Worm (Caenorhabditis elegans) whole organism, L2 larva: ENCODE results near the gene C10B5.3.

ENCODE experiments used
- lin-13 ChIP-seq: fragments of 150-350 bp; optimal IDR thresholded peaks from 2 replicates; lab custom pipeline; 2014; ENCODE audit warnings: missing biosample characterization, missing genetic modification reagents, missing genetic modification characterization
- nhr-12 ChIP-seq: fragments of 150-350 bp; optimal IDR thresholded peaks from 2 replicates; lab custom pipeline; 2014; ENCODE audit warnings: missing biosample characterization, missing genetic modification characterization
- unc-39 ChIP-seq: fragments of 150-350 bp; optimal IDR thresholded peaks from 2 replicates; lab custom pipeline; 2014; ENCODE audit warnings: missing biosample characterization, missing genetic modification characterization
- unc-55 ChIP-seq: fragments of 150-350 bp; sonication (generic microtip); optimal IDR thresholded peaks from 3 replicates; lab custom pipeline; 2014; ENCODE audit warnings: missing biosample characterization, missing genetic modification reagents, missing genetic modification characterization
- ztf-4 ChIP-seq: fragments of 150-350 bp; optimal IDR thresholded peaks from 2 replicates; lab custom pipeline; 2014; ENCODE audit warnings: missing biosample characterization, missing genetic modification characterization

DNA sequence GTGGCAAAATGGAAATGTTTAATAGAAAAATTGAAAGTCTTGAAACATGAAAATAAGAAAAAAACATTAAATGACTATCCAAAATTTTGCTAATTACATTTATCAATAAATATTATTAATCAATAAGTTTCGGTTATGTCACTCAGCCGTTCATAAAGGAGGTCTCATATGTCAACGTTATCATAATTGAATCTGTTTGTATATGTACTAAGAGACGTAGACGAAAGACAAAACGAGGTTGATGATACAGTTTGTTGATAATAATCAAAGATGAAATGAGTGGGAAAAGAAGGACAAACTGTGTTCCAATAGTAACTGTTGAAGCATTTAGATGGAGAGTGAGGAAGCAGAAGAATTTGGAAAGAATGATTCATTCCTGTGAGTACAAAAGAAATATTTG is 1.1 kb downstream of the C10B5.3 start:
- TF ChIP-seq lin-13 (GFP tag; lab: Kevin White, UChicago) (no peak), unc-39 (tag; lab: Kevin White, UChicago) (no peak), ztf-4 (tag; lab: Kevin White, UChicago) (no peak), nhr-12 (no peak), unc-55 (no peak)
